Fruit fly (Drosophila melanogaster) whole organism, embryonic: ENCODE data around the gene Dap160.

Source experiments
- Atf-2 ChIP-seq: fragments of 200-800 bp; sonication (Bioruptor generic); optimal IDR thresholded peaks from 2 replicates; lab custom pipeline; 2016; ENCODE audit warnings: missing biosample characterization, missing genetic modification characterization
- Awh ChIP-seq: fragments of 200-800 bp; sonication (Bioruptor generic); IDR thresholded peaks from 2 replicates; pipeline ENCODE4, ENCODE4 v1.3.6; 2022; ENCODE audit warnings: missing biosample characterization, missing genetic modification characterization
- CG10209 ChIP-seq: fragments of 200-800 bp; sonication (Bioruptor generic); optimal IDR thresholded peaks from 3 replicates; lab custom pipeline; 2017; ENCODE audit warnings: missing biosample characterization, mild to moderate bottlenecking, missing genetic modification characterization, missing genetic modification reagents
- CG10267 ChIP-seq: fragments of 200-800 bp; sonication (Bioruptor generic); optimal IDR thresholded peaks from 2 replicates; lab custom pipeline; 2018; ENCODE audit warnings: missing biosample characterization, mild to moderate bottlenecking, missing genetic modification characterization, moderate library complexity
- CG10321 ChIP-seq: fragments of 200-800 bp; sonication (Bioruptor generic); IDR thresholded peaks from 2 replicates; pipeline ENCODE4 v1.3.6; 2022; ENCODE audit warnings: missing biosample characterization, missing genetic modification characterization
- CG10431 ChIP-seq: fragments of 200-800 bp; sonication (Bioruptor generic); optimal IDR thresholded peaks from 3 replicates; lab custom pipeline; 2018; ENCODE audit warnings: missing biosample characterization, mild to moderate bottlenecking, missing genetic modification characterization
- CG10462 ChIP-seq: fragments of 200-800 bp; sonication (Bioruptor generic); optimal IDR thresholded peaks from 2 replicates; lab custom pipeline; 2016; ENCODE audit warnings: missing biosample characterization, missing genetic modification characterization
- CG10543 ChIP-seq: fragments of 200-800 bp; sonication (Bioruptor generic); optimal IDR thresholded peaks from 3 replicates; lab custom pipeline; 2017; ENCODE audit warnings: missing biosample characterization, mild to moderate bottlenecking, missing genetic modification characterization, moderate library complexity
- CG11456 ChIP-seq: fragments of 200-800 bp; sonication (Bioruptor generic); IDR thresholded peaks from 3 replicates; pipeline ENCODE4 v1.3.6; 2022; ENCODE audit warnings: missing biosample characterization, missing genetic modification characterization
- CG11696 ChIP-seq: fragments of 200-800 bp; sonication (Bioruptor generic); IDR thresholded peaks from 2 replicates; pipeline ENCODE4 v1.3.6; 2022; ENCODE audit warnings: missing biosample characterization, missing genetic modification characterization
- CG14860 ChIP-seq: fragments of 200-800 bp; sonication (Bioruptor generic); IDR thresholded peaks from 3 replicates; pipeline ENCODE4 v1.3.6; 2022; ENCODE audit warnings: missing biosample characterization, missing genetic modification characterization; ENCODE audit not compliant: partially characterized antibody
- CG15011 ChIP-seq: fragments of 200-800 bp; sonication (Bioruptor generic); optimal IDR thresholded peaks from 3 replicates; lab custom pipeline; 2018; ENCODE audit warnings: missing biosample characterization, mild to moderate bottlenecking, missing genetic modification characterization
- CG17361 ChIP-seq: fragments of 200-800 bp; sonication (Bioruptor generic); IDR thresholded peaks from 3 replicates; pipeline ENCODE4 v1.3.6; 2022; ENCODE audit warnings: missing biosample characterization, missing genetic modification characterization
- CG18262 ChIP-seq: fragments of 200-800 bp; optimal IDR thresholded peaks from 3 replicates; lab custom pipeline; 2019; ENCODE audit warnings: missing biosample characterization, mild to moderate bottlenecking, missing genetic modification characterization, moderate library complexity
- CG2678 ChIP-seq: fragments of 200-800 bp; sonication (Bioruptor generic); optimal IDR thresholded peaks from 3 replicates; lab custom pipeline; 2019; ENCODE audit warnings: missing biosample characterization, mild to moderate bottlenecking, missing genetic modification characterization, moderate library complexity
- CG30020 ChIP-seq: fragments of 200-800 bp; optimal IDR thresholded peaks from 2 replicates; lab custom pipeline; 2019; ENCODE audit warnings: missing biosample characterization, mild to moderate bottlenecking, missing genetic modification characterization, moderate library complexity
- CG33213 ChIP-seq: fragments of 200-800 bp; sonication (Bioruptor generic); optimal IDR thresholded peaks from 3 replicates; lab custom pipeline; 2016; ENCODE audit warnings: missing biosample characterization, missing genetic modification characterization
- CG34422 ChIP-seq: fragments of 200-800 bp; sonication (Bioruptor generic); IDR thresholded peaks from 3 replicates; pipeline ENCODE4 v1.3.6; 2022; ENCODE audit warnings: missing biosample characterization, missing genetic modification characterization
- CG4854 ChIP-seq: fragments of 200-800 bp; sonication (Bioruptor generic); optimal IDR thresholded peaks from 2 replicates; lab custom pipeline; 2016; ENCODE audit warnings: missing biosample characterization, missing genetic modification characterization, inconsistent platforms
- CG6272 ChIP-seq: fragments of 200-800 bp; sonication (Bioruptor generic); IDR thresholded peaks from 2 replicates; pipeline ENCODE4 v1.3.6; 2022; ENCODE audit warnings: missing biosample characterization, missing genetic modification characterization
- CG6689 ChIP-seq: fragments of 200-800 bp; sonication (Bioruptor generic); IDR thresholded peaks from 2 replicates; pipeline ENCODE4 v1.3.6; 2022; ENCODE audit warnings: missing biosample characterization, missing genetic modification characterization
- CG6854 ChIP-seq: fragments of 200-800 bp; sonication (Bioruptor generic); optimal IDR thresholded peaks from 3 replicates; lab custom pipeline; 2017; ENCODE audit warnings: missing biosample characterization, mild to moderate bottlenecking, missing genetic modification characterization
- CG7271 ChIP-seq: fragments of 200-800 bp; sonication (Bioruptor generic); optimal IDR thresholded peaks from 2 replicates; lab custom pipeline; 2018; ENCODE audit warnings: missing biosample characterization, mild to moderate bottlenecking, missing genetic modification characterization, moderate library complexity
- CG7786 ChIP-seq: fragments of 200-800 bp; sonication (Bioruptor generic); optimal IDR thresholded peaks from 2 replicates; lab custom pipeline; 2016; ENCODE audit warnings: missing biosample characterization, missing genetic modification characterization
- CG7963 ChIP-seq: fragments of 200-800 bp; sonication (Bioruptor generic); IDR thresholded peaks from 3 replicates; pipeline ENCODE4 v1.3.6; 2022; ENCODE audit warnings: missing biosample characterization, missing genetic modification characterization; ENCODE audit not compliant: partially characterized antibody
- CG7987 ChIP-seq: fragments of 200-800 bp; sonication (Bioruptor generic); optimal IDR thresholded peaks from 2 replicates; lab custom pipeline; 2018; ENCODE audit warnings: missing biosample characterization, mild to moderate bottlenecking, missing genetic modification characterization, moderate library complexity
- CG8765 ChIP-seq: fragments of 200-800 bp; sonication (Bioruptor generic); IDR thresholded peaks from 2 replicates; pipeline ENCODE4 v1.3.6; 2022; ENCODE audit warnings: missing biosample characterization, missing genetic modification characterization
- CHES-1-like ChIP-seq: fragments of 200-800 bp; sonication (Bioruptor generic); optimal IDR thresholded peaks from 2 replicates; lab custom pipeline; 2016; ENCODE audit warnings: missing biosample characterization, missing genetic modification characterization
- CTCF ChIP-seq: fragments of 200-800 bp; sonication (Bioruptor generic); optimal IDR thresholded peaks from 2 replicates; lab custom pipeline; 2017; ENCODE audit warnings: missing biosample characterization, mild to moderate bottlenecking, missing genetic modification characterization, moderate library complexity
- Dbx ChIP-seq: fragments of 200-800 bp; sonication (Bioruptor generic); IDR thresholded peaks from 3 replicates; pipeline ENCODE4 v1.3.6; 2022; ENCODE audit warnings: missing biosample characterization, missing genetic modification characterization
- Doc3 ChIP-seq: fragments of 200-800 bp; sonication (Bioruptor generic); IDR thresholded peaks from 3 replicates; pipeline ENCODE4 v1.3.6; 2022; ENCODE audit warnings: missing biosample characterization, missing genetic modification characterization; ENCODE audit not compliant: partially characterized antibody
- Meics ChIP-seq: fragments of 200-800 bp; sonication (Bioruptor generic); optimal IDR thresholded peaks from 2 replicates; lab custom pipeline; 2017; ENCODE audit warnings: missing biosample characterization, mild to moderate bottlenecking, missing genetic modification characterization
- Myb ChIP-seq: fragments of 200-800 bp; sonication (Bioruptor generic); optimal IDR thresholded peaks from 2 replicates; lab custom pipeline; 2016; ENCODE audit warnings: missing biosample characterization, missing genetic modification characterization
- Usf ChIP-seq: fragments of 200-800 bp; sonication (Bioruptor generic); optimal IDR thresholded peaks from 2 replicates; lab custom pipeline; 2017; ENCODE audit warnings: missing genotype, missing biosample characterization, missing genetic modification characterization
- bbx ChIP-seq: fragments of 200-800 bp; sonication (Bioruptor generic); IDR thresholded peaks from 2 replicates; pipeline ENCODE4 v1.3.6; 2022; ENCODE audit warnings: missing biosample characterization, missing genetic modification characterization; ENCODE audit not compliant: partially characterized antibody
- bigmax ChIP-seq: fragments of 200-800 bp; sonication (Bioruptor generic); optimal IDR thresholded peaks from 2 replicates; lab custom pipeline; 2018; ENCODE audit warnings: missing biosample characterization, mild to moderate bottlenecking, missing genetic modification characterization
- br ChIP-seq: fragments of >200 bp; optimal IDR thresholded peaks from 2 replicates; lab custom pipeline; 2017
- cas ChIP-seq: fragments of 200-800 bp; sonication (Bioruptor generic); IDR thresholded peaks from 2 replicates; pipeline ENCODE4 v1.3.6; 2022; ENCODE audit warnings: missing biosample characterization, missing genetic modification characterization
- chinmo ChIP-seq: fragments of 200-800 bp; sonication (Bioruptor generic); IDR thresholded peaks from 4 replicates; pipeline ENCODE4 v1.3.6; 2022; ENCODE audit warnings: missing biosample characterization, missing genetic modification characterization; ENCODE audit not compliant: partially characterized antibody
- dan ChIP-seq: fragments of 200-800 bp; sonication (Bioruptor generic); IDR thresholded peaks from 2 replicates; pipeline ENCODE4 v1.3.6; 2022; ENCODE audit warnings: missing biosample characterization, missing genetic modification characterization
- fd64A ChIP-seq: fragments of 200-800 bp; sonication (Bioruptor generic); optimal IDR thresholded peaks from 3 replicates; lab custom pipeline; 2018; ENCODE audit warnings: missing biosample characterization, mild to moderate bottlenecking, missing genetic modification characterization
- grn ChIP-seq: fragments of 200-800 bp; sonication (Bioruptor generic); optimal IDR thresholded peaks from 3 replicates; lab custom pipeline; 2017; ENCODE audit warnings: missing biosample characterization, missing genetic modification characterization
- hb ChIP-seq: fragments of 200-800 bp; sonication (Bioruptor generic); IDR thresholded peaks from 3 replicates; pipeline ENCODE4 v1.3.6; 2022; ENCODE audit warnings: missing biosample characterization, missing genetic modification characterization; ENCODE audit not compliant: partially characterized antibody
- ken ChIP-seq: fragments of 200-800 bp; sonication (Bioruptor generic); IDR thresholded peaks from 3 replicates; pipeline ENCODE4 v1.3.6; 2022; ENCODE audit warnings: missing biosample characterization, missing genetic modification characterization
- otp ChIP-seq: fragments of 200-800 bp; sonication (Bioruptor generic); IDR thresholded peaks from 3 replicates; pipeline ENCODE4, ENCODE4 v1.3.6; 2022; ENCODE audit warnings: missing biosample characterization, missing genetic modification characterization
- phol ChIP-seq: fragments of 200-800 bp; sonication (Bioruptor generic); optimal IDR thresholded peaks from 3 replicates; lab custom pipeline; 2018; ENCODE audit warnings: missing biosample characterization, mild to moderate bottlenecking, missing genetic modification characterization, moderate library complexity
- pros ChIP-seq: fragments of 200-800 bp; sonication (Bioruptor generic); optimal IDR thresholded peaks from 3 replicates; lab custom pipeline; 2019; ENCODE audit warnings: missing biosample characterization, mild to moderate bottlenecking, missing genetic modification characterization, moderate library complexity
- tll ChIP-seq, 2 experiments: fragments of 200-800 bp in 1 of 2; fragments of >200 bp in 1 of 2; sonication (Bioruptor generic) in 1 of 2; optimal IDR thresholded peaks; 2 replicates each; lab custom pipeline; 2017 to 2019; ENCODE audit warnings: missing biosample characterization in 2 of 2, missing genetic modification characterization in 2 of 2, mild to moderate bottlenecking in 1 of 2, moderate library complexity in 1 of 2
- tx ChIP-seq: fragments of 200-800 bp; sonication (Bioruptor generic); optimal IDR thresholded peaks from 2 replicates; lab custom pipeline; 2016; ENCODE audit warnings: missing biosample characterization, missing genetic modification characterization

Dap160 gene

DNA sequence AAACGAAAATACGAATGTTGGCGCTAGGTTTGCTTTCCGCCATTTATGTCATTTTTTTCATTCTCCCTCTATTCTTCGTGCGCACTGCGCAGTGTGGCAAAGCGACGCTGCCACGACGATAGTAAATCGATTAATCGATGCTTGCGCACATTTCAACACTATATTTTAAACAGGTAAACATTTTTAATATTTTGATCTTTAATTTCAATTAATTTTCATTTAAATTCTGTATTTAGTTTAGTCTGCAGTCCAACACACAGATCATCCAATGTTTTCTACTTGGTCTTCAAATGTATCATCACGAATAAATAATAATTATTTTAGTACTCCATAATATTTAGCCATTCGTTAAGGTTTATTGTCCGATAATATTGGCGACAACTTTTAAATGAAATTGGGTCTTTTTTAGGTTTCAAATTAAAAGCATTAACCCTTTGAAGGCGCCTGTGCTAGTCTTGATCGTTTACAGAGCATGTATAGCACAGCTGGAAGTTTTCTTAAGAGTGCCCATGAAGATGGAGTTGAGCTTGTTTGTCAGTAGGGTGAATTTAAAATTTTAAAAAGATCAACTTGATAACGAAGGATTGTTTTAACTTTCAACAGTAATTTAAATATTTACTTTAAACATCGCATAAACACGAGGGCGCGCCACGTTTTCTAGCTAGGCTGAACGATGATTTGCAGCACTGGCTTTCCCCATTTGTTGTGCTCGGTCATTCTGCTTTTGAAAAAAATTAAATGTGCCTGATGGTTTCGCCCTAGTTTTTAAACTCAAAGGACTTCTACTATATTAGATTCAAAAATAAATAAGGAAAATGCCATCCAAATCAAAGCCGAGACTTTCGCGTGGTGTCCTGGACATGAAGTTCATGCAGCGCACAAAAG lies 14.3 kb upstream of the Dap160 start, which contains the start of the genes Mpp6 and E2f2 (continued):
- peak; percentile 80; the same call in 2 of the 4 replicates for TF ChIP-seq chinmo (GFP tag; lab: Robert Waterston, UW)
- TF ChIP-seq CG33213: no peak
- 0 out of 2 replicates have a peak, but pooled peaks have one; percentile 20 for TF ChIP-seq CG6689 (GFP tag; lab: Robert Waterston, UW)
- no peak for TF ChIP-seq CG10462 (GFP tag; lab: Kevin White, UChicago)
- no peak for TF ChIP-seq Awh (GFP tag; lab: Robert Waterston, UW)
- peak; percentile 92 for TF ChIP-seq phol (tag; lab: Kevin White, UChicago)
- no peak for TF ChIP-seq CG18262 (tag; lab: Kevin White, UChicago)
- TF ChIP-seq CG7963: peak; percentile 88
- no peak for TF ChIP-seq pros (GFP tag; lab: Kevin White, UChicago)
- peak; percentile 11 for TF ChIP-seq Meics (GFP tag; lab: Kevin White, UChicago)
- no peak for TF ChIP-seq CG10543 (GFP tag; lab: Kevin White, UChicago)
- no peak for TF ChIP-seq CG15011 (GFP tag; lab: Kevin White, UChicago)
- peak; percentile 95 for TF ChIP-seq CG10267 (tag; lab: Kevin White, UChicago)
- peak; percentile 87 for TF ChIP-seq Dbx (GFP tag; lab: Robert Waterston, UW)
- TF ChIP-seq CG6272 (GFP tag; lab: Robert Waterston, UW): peak; percentile 50; the same call in 1 of the 2 replicates
- TF ChIP-seq ken (GFP tag; lab: Robert Waterston, UW): peak; percentile 75
- TF ChIP-seq hb (GFP tag; lab: Robert Waterston, UW): peak; percentile 81
- TF ChIP-seq CG14860 (GFP tag; lab: Robert Waterston, UW): 0 out of 3 replicates have a peak, but pooled peaks have one; percentile 50
- TF ChIP-seq CTCF (GFP tag; lab: Kevin White, UChicago): no peak
- TF ChIP-seq CG10209: peak; percentile 23
- no peak for TF ChIP-seq Usf (GFP tag; lab: Kevin White, UChicago)
- TF ChIP-seq CG34422 (GFP tag; lab: Robert Waterston, UW): no peak
- no peak for TF ChIP-seq CG7271 (tag; lab: Kevin White, UChicago)
- TF ChIP-seq CG7786 (GFP tag; lab: Kevin White, UChicago): peak; percentile 24
- TF ChIP-seq grn (GFP tag; lab: Kevin White, UChicago): no peak
- no peak for TF ChIP-seq fd64A
- no peak for TF ChIP-seq CG2678 (tag; lab: Kevin White, UChicago)
- peak; percentile 6 for TF ChIP-seq CHES-1-like (GFP tag; lab: Kevin White, UChicago)
- TF ChIP-seq br: no peak
- TF ChIP-seq Myb: peak; percentile 33
- TF ChIP-seq CG11456 (GFP tag; lab: Robert Waterston, UW): peak; percentile 59; the same call in 2 of the 3 replicates
- no peak for TF ChIP-seq CG6854 (GFP tag; lab: Kevin White, UChicago)
- TF ChIP-seq CG10431 (GFP tag; lab: Kevin White, UChicago): no peak
- no peak for TF ChIP-seq CG4854 (GFP tag; lab: Kevin White, UChicago)
- no peak for TF ChIP-seq otp (GFP tag; lab: Robert Waterston, UW)
- TF ChIP-seq tll (GFP tag; optimal IDR thresholded peaks at IDR 0.05; lab: Kevin White, UChicago): no peak
- TF ChIP-seq CG11696 (GFP tag; lab: Robert Waterston, UW): no peak
- no peak for TF ChIP-seq tx
- TF ChIP-seq Doc3 (GFP tag; lab: Robert Waterston, UW): peak; percentile 57; the same call in 2 of the 3 replicates
- TF ChIP-seq Atf-2 (GFP tag; lab: Kevin White, UChicago): no peak
- TF ChIP-seq CG7987 (GFP tag; lab: Kevin White, UChicago): peak; percentile 28
- TF ChIP-seq bbx (GFP tag; lab: Robert Waterston, UW): peak; percentile 93
- peak; percentile 50; the same call in 2 of the 3 replicates for TF ChIP-seq CG17361 (GFP tag; lab: Robert Waterston, UW)
- peak; percentile 29 for TF ChIP-seq CG30020 (tag; lab: Kevin White, UChicago)
- TF ChIP-seq cas: peak; percentile 27; the same call in 1 of the 2 replicates
- no peak for TF ChIP-seq CG8765 (GFP tag; lab: Robert Waterston, UW)
- no peak for TF ChIP-seq bigmax
- no peak for TF ChIP-seq CG10321
- no peak for TF ChIP-seq dan
